Worm (Caenorhabditis elegans): ENCODE results near the gene paf-2.

The paf-2 gene

DNA sequence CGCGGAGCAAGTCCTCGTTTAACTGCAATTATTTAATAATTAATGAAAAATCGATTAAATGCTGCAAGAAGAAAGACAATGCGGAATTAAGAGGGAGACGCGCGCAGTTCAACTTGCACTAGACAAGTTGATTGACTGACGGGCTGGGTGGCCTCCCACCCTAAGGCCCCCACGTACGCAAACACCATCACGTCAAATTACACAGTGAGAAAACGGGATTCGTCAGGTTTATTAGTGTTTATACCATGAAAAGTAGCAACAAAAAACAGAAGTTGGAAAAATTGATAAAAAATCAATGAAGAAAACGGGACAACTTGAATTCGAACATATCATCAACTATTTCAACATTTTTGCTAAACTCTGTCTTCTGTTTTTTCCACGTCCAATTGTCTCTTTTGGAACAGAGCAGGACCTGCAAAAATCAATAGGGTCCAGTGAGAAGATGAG lies 10.0 kb upstream of the paf-2 start (continued):
- TF ChIP-seq zfp-3 (GFP tag; conservative IDR thresholded peaks at IDR 0.05) (no peak), nhr-102 (tag; optimal IDR thresholded peaks at IDR 0.05) (no peak), skn-1 (tag; optimal IDR thresholded peaks at IDR 0.05) (no peak), zip-2 (tag; optimal IDR thresholded peaks at IDR 0.05) (no peak), dpl-1 (GFP tag; optimal IDR thresholded peaks at IDR 0.05) (peak; percentile 39), hif-1 (tag; optimal IDR thresholded peaks at IDR 0.05) (no peak), madf-9 (GFP tag; conservative IDR thresholded peaks at IDR 0.05) (no peak)

- no peak for TF ChIP-seq lin-39 (tag; optimal IDR thresholded peaks at IDR 0.05)
- no peak for TF ChIP-seq D1046.2 (GFP tag; IDR thresholded peaks at IDR 0.05)
- TF ChIP-seq saeg-2 (GFP tag; IDR thresholded peaks at IDR 0.05) = no peak
- no peak for TF ChIP-seq lin-38 (GFP tag; IDR thresholded peaks at IDR 0.05)
- no peak for TF ChIP-seq rbr-2 (tag; optimal IDR thresholded peaks at IDR 0.05)
- TF ChIP-seq dpl-1 (GFP tag; optimal IDR thresholded peaks at IDR 0.05) = no peak
- TF ChIP-seq ztf-7 (tag; optimal IDR thresholded peaks at IDR 0.05) = no peak
- no peak for TF ChIP-seq Y48G9A.11 (GFP tag; IDR thresholded peaks at IDR 0.05)
- TF ChIP-seq lim-7 (GFP tag; IDR thresholded peaks at IDR 0.05) = no peak
- no peak for TF ChIP-seq nhr-111 (GFP tag; optimal IDR thresholded peaks at IDR 0.05)
- no peak for TF ChIP-seq aha-1 (tag)
- TF ChIP-seq nhr-25 (tag; optimal IDR thresholded peaks at IDR 0.05; ENCODE audit: borderline replicate concordance, insufficient read depth) = no peak
- TF ChIP-seq mxl-3 (GFP tag; optimal IDR thresholded peaks at IDR 0.05) = no peak
- no peak for TF ChIP-seq mep-1 (tag; optimal IDR thresholded peaks at IDR 0.05)
- TF ChIP-seq unc-62 (GFP tag; optimal IDR thresholded peaks at IDR 0.05 in 1 of 2) = no peak
- TF ChIP-seq unc-62 (tag; optimal IDR thresholded peaks at IDR 0.05) = no peak
- TF ChIP-seq fos-1 (tag; optimal IDR thresholded peaks at IDR 0.05) = no peak
Observed at ce11 chrX:4306861-4307260, 9.3 kb upstream of the paf-2 start, which contains the start of gene pqn-15. Gene pqn-15 (minus strand): TSS chrX:4306961.

DNA sequence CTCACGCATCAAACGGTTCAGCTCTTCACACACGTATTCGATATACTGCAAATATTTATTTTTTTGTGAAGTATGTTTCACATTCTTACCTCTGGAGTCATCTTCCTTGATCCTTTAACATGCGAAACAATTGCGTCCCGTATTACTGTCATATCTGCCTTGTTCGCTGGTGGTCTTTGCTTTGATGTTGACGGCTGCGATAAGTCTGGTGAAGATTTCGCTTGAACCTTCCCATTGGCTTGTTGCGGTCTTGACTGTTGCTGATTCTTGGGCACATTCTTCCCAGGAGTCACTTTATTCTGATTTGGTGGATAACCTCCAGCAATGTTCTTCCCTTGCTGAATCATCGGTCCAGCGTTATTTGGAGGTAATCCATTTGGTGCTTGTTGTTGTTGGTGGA lies 5.7 kb upstream of the paf-2 start:
- peak in 1 of 2 experiments; percentile 91 for TF ChIP-seq unc-62 (GFP tag; optimal IDR thresholded peaks at IDR 0.05 in 1 of 2)
- TF ChIP-seq unc-62 (tag; optimal IDR thresholded peaks at IDR 0.05) = no peak
- TF ChIP-seq sdz-12 (GFP tag; optimal IDR thresholded peaks at IDR 0.05) = no peak
- no peak for TF ChIP-seq egl-43 (GFP tag; IDR thresholded peaks at IDR 0.05)

- no peak for TF ChIP-seq egl-27 (tag; optimal IDR thresholded peaks at IDR 0.05)
- no peak for TF ChIP-seq ztf-7 (tag; optimal IDR thresholded peaks at IDR 0.05)
- TF ChIP-seq snpc-4 (tag; optimal IDR thresholded peaks at IDR 0.05) = no peak
- TF ChIP-seq madf-9 (GFP tag; conservative IDR thresholded peaks at IDR 0.05) = no peak
- no peak for TF ChIP-seq set-16 (GFP tag; IDR thresholded peaks at IDR 0.05)
- no peak for TF ChIP-seq mxl-3 (GFP tag; optimal IDR thresholded peaks at IDR 0.05)
- no peak for TF ChIP-seq cey-2 (tag; optimal IDR thresholded peaks at IDR 0.05; ENCODE audit: borderline replicate concordance, insufficient read depth)
- no peak for TF ChIP-seq unc-130 (GFP tag; optimal IDR thresholded peaks at IDR 0.05)
- no peak for TF ChIP-seq mxl-2 (GFP tag; conservative IDR thresholded peaks at IDR 0.05)
- no peak for TF ChIP-seq ceh-20 (GFP tag; IDR thresholded peaks at IDR 0.05)
- TF ChIP-seq ctbp-1 (GFP tag; IDR thresholded peaks at IDR 0.05) = no peak
- TF ChIP-seq F49E8.2 (tag; optimal IDR thresholded peaks at IDR 0.05; ENCODE audit: borderline replicate concordance) = no peak
- no peak for TF ChIP-seq dmd-6 (GFP tag; IDR thresholded peaks at IDR 0.05)
- TF ChIP-seq nhr-77 (tag; optimal IDR thresholded peaks at IDR 0.05) = no peak
- no peak for TF ChIP-seq tag-97 (GFP tag; IDR thresholded peaks at IDR 0.05)
- no peak for TF ChIP-seq lim-7 (GFP tag; IDR thresholded peaks at IDR 0.05)
- TF ChIP-seq ceh-44 (GFP tag; IDR thresholded peaks at IDR 0.05) = no peak
- no peak for TF ChIP-seq zip-11 (GFP tag; IDR thresholded peaks at IDR 0.05)
- no peak for TF ChIP-seq Y5F2A.4 (GFP tag; optimal IDR thresholded peaks at IDR 0.05)
Observed at ce11 chrX:4295917-4296316, 1.6 kb downstream of the paf-2 start.

Data from whole organism, L4 larva.